Fruit fly (Drosophila melanogaster) S2 (cell line): ENCODE data around the gene CG7182.

ENCODE experiments used
- CG8478 ChIP-seq: fragments of >200 bp; optimal IDR thresholded peaks from 2 replicates; lab custom pipeline; 2018
- CTCF ChIP-seq, 2 experiments: fragments of >200 bp; optimal IDR thresholded peaks; 2 replicates each; lab custom pipeline; 2018

Gene CG7182

DNA sequence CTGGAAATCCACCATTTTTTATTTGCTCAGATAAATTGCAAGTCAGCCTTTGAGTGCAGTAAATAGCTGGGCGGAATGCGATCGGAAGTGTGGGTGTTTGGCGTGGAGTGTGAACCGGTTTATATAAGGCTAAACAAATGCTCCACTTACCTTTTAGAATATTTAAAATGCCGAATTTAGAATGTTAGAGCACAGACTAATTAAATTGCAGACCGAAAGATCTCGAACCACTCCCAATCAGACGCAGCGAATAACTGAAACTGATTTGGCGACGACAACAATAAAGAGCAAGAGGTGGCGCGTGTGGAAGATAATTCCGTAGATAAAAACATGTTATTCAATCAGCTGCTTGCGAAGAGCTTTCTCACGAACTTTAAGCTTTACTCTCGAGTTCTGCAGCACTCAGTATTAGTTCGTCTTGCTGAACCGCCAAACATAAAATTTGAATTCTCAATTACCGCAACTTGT, 14.5 kb upstream of the CG7182 start, which contains the start of gene Idh:
TSS of gene Idh (minus strand) at position 264 of the 468 bp plus-strand sequence.
- no peak for TF ChIP-seq CTCF (optimal IDR thresholded peaks at IDR 0.05; lab: Kevin White, UChicago)
- TF ChIP-seq CG8478 (lab: Kevin White, UChicago), result no peak

DNA sequence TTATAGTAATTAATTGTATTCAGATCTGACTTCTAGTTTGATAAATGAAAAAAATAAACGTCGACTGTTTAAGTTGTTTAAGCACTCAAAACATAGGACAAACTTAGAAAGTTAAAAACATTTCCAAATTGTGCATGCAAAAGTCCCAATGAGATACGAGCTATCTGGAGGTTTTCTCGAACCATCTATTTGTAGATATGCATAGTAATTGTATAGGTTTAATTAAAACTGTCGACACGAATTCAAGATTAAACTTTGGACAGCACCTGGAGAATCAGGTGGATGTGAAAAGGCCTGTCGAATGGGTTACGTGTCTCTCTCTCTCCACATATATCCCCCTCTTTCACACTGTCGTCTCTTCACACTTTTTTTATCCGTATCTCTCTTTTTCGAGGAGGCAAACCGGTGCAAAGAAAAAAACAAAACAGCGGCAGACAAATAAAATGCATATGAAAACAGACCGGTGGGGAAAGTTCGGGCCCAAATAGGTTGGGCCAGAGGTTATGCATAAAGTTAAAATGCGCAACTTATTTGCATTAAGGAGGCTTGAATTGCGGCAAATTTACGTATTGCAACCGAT, 14.0 kb upstream of the CG7182 start:
- no peak for TF ChIP-seq CTCF (optimal IDR thresholded peaks at IDR 0.05; lab: Kevin White, UChicago)
- no peak for TF ChIP-seq CG8478 (lab: Kevin White, UChicago)

DNA sequence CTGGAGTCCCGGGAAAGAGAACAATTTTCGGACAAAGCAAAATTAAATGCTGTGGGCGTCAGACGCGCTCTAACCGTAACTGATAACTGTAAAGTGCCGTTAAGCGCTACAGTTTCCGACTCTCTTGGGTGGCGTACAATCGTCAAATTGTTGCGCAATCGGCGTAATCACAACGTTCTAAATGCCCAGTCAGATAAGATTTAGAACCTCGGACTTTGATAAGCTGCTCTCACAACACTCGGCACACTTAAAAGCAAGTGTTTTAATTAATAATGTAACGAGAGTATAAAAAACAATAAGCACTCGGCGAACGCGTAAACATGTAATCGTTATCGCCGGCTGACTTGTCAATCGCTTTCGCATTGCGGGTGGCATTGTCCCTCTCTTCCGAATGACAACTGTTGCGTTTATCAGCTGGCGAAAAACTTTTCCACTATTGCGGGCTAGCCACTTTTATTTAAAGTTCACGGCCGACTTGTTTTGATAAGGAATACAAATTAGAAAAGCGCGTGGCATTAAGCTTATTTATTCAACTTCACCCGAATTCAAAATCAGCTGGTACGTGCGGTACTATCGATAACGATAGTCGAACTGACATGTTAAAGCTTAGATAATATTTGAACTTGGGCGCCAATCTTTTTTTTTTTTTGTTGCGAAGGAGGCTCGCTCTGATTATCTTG, 12.7 kb upstream of the CG7182 start:
- no peak for TF ChIP-seq CTCF (optimal IDR thresholded peaks at IDR 0.05; lab: Kevin White, UChicago)
- TF ChIP-seq CG8478 (lab: Kevin White, UChicago), result no peak

DNA sequence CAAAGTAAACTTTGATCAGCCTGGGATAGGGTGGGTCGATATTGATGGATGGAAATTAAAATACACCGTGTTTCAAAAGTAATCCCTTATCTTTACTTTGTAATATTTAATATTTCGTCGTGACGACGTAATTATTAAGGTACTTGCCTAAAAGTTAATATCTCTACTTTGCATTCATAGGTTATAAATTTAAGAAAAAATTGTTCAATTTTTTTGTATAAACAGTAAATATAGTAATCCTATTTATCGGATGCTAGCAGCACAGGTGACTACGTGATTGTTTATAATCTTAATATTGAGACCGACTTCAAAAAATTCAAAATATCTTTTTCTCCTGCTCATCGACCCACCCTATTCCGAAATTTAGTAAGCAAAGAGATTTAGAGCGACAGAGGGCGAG, 12.0 kb upstream of the CG7182 start:
- no peak for TF ChIP-seq CG8478 (lab: Kevin White, UChicago)
- no peak for TF ChIP-seq CTCF (optimal IDR thresholded peaks at IDR 0.05; lab: Kevin White, UChicago)

DNA sequence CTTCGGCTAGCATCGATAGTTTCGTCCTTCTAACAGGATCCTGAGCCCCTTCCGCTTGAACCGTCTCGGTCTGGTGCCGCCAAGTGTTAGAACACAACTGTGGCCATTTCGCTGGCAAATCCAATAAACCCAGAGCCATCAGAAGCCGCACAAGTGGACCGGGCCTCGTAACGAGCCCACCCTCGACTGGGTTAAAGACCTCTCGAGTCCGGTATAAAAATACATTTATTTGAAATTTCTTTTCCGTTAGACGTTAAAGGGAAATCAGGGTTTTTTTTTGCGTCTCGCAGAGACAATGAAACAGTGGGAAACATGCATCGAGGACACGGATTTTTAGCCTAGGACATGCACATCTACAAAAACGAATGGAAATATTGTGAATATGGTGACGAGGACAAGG, 10.0 kb upstream of the CG7182 start, which contains the start of gene Culd:
TSS of gene Culd (minus strand) at position 101 of the 400 bp plus-strand sequence.
- TF ChIP-seq CG8478 (lab: Kevin White, UChicago) (no peak), CTCF (optimal IDR thresholded peaks at IDR 0.05; lab: Kevin White, UChicago) (no peak)

DNA sequence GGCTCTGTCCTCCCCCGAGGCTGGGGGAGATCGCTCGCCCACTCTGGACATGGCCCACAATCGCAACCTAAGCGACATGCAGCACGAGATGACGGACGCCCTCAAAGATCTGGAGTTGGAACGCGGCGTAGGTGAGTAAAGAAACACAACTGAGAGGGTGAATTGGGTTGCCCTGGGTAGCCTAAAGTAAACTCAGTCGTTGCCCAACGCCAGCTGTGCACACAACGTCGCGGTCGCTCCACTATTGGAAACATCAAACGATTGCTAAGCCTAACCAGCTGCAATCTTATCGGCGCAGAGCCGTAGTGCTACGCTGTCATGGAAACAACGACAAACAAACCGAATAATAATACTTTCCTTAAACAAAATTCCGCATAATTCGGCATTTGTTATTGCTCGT, 1.2 kb upstream of the CG7182 start:
- TF ChIP-seq CTCF (optimal IDR thresholded peaks at IDR 0.05; lab: Kevin White, UChicago) (no peak), CG8478 (lab: Kevin White, UChicago) (no peak)

DNA sequence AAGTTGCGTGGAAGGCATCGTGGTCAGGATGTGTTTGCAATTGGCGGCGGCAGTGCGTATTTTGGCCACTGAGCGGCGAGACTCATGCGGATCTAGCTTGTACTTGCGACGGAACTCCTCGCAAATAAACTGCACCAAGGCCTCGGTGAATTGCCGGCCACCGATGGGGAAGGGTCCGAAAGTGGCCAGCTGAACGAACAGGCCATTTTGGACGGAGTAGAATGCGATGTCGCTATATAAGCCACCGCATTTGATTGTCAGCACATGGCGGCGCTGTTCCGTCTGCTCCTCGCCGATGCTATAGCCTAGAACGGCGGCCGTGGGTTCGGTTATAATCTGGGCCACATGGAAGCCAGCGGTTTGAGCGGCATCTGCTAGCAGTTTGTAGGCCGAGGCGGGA, 1.0 kb downstream of the CG7182 start:
- TF ChIP-seq CTCF (optimal IDR thresholded peaks at IDR 0.05; lab: Kevin White, UChicago) (no peak), CG8478 (lab: Kevin White, UChicago) (no peak)

DNA sequence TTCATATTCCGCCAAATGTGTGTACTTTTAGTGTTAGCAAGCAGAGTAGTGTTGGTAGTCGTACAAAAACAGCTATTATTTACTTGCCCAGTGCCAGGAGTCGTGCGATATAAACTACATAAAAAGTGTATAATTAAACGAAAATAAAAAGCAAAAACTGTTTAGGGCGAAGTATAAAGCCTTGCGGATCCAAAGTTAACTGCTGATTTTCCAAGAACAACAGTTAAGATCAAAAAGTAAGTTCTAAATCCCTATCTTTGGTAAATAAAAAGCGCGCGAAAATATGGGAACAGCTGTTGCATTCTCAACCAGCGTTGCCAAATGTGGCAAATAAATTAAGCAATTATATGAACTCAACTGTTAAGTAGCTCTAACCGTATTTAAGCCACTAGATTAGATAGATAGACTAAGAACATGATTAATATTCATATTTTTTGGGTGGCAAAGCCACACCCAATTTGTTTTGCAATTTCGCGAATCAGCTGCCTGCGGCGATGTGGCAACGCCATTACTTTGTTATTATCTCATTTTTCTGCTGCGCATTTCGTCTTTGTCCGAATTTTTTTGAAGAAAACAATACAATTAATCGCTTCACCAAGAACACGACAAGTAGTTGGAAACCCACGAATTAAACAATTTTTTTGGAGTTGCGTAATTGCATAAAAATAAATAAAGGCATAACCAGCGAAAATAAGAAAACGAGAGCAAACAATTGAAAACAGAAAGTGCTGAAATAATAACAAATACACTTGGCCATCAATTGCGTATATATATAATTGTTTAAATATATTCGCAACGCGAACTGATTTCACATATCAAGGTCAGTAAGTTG, 5.7 kb downstream of the CG7182 start, which contains the start of the genes Prim1 and CG7083:
TSS of gene Prim1 (plus strand) at position 51 of the 832 bp plus-strand sequence.
TSS of gene CG7083 (plus strand) at position 522 of the 832 bp plus-strand sequence.
- TF ChIP-seq CTCF (optimal IDR thresholded peaks at IDR 0.05; lab: Kevin White, UChicago) (no peak), CG8478 (lab: Kevin White, UChicago) (no peak)

DNA sequence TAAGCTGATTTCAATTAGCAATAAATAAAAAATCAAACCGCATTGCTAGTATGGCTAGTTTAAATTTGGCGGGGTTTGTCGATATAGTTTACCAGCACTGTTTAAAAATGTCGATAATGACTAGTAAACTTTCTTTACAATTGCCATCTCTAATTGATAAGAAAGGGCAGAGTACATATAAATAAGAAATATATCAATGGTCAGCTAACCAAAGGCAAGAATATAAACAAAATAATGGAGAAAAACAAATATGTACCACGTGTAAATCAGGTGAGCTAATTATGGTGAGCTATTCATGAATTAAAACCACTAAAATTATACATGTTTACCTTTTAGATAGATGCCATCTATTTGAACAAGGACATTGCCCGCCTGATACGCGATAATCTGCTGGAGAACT, 7.3 kb downstream of the CG7182 start, which contains the start of gene Pex2:
TSS of gene Pex2 (plus strand) at position 131 of the 400 bp plus-strand sequence.
- no peak for TF ChIP-seq CG8478 (lab: Kevin White, UChicago)
- TF ChIP-seq CTCF (optimal IDR thresholded peaks at IDR 0.05; lab: Kevin White, UChicago), result no peak

DNA sequence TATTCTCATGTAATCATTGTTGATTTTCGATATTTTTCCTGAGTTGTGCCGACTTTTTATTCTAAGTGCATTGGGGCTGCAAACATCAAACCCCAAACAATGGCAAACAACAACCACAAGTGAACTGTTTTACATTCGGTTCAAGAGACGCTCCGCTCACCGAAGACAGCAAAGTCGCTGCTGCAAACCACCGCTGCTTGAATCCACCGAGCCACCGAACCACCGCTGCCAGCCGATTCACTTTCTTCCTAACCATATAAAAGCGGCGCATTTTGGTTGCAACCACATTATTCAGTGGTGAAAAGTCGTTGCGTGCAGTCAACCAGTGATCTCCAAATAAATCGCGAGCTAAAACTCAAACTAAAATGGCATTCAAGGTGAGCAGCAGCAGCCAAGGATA, 9.8 kb downstream of the CG7182 start, which contains the start of gene Cpr66Cb:
TSS of gene Cpr66Cb (plus strand) at position 301 of the 400 bp plus-strand sequence.
- TF ChIP-seq CTCF (optimal IDR thresholded peaks at IDR 0.05; lab: Kevin White, UChicago) (no peak), CG8478 (lab: Kevin White, UChicago) (no peak)

DNA sequence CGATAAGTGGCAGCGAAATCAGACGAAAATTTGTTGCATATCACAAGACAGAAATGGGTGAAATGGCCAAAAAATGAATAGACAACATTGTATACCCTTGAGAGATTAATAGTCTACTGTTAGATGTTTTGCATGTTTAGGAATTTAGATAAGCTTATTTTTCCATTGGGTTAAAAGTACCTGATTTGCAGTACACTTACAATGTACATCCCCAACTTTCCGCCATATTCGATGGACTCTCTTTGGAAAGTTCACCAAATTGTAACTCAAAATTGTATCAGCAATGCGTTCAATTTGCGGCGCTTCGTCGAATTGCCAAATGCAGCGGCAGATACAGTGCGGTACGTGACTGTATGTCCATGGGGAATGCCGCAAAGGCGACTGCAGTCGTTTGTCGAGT, 11.8 kb downstream of the CG7182 start:
- TF ChIP-seq CG8478 (lab: Kevin White, UChicago), result no peak
- no peak for TF ChIP-seq CTCF (optimal IDR thresholded peaks at IDR 0.05; lab: Kevin White, UChicago)

DNA sequence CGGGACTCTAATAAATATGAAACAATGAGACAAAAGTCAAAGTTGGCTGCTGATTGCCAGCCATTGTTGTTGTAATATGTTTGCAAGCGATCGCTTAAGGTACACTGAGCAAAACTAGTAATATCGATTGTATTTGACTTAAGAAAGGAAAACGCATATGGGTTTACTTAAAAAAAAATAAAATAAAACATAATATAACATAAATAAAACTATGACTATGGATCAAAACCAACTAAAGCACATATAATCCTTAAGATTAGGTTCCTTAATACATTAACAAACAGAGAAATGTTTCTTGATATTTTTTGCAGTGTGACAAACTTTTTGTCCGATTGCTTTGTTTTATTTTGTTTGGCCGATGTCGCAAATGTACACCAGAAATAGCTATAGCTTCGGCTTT, 12.6 kb downstream of the CG7182 start:
- TF ChIP-seq CG8478 (lab: Kevin White, UChicago), result no peak
- TF ChIP-seq CTCF (optimal IDR thresholded peaks at IDR 0.05; lab: Kevin White, UChicago), result no peak

DNA sequence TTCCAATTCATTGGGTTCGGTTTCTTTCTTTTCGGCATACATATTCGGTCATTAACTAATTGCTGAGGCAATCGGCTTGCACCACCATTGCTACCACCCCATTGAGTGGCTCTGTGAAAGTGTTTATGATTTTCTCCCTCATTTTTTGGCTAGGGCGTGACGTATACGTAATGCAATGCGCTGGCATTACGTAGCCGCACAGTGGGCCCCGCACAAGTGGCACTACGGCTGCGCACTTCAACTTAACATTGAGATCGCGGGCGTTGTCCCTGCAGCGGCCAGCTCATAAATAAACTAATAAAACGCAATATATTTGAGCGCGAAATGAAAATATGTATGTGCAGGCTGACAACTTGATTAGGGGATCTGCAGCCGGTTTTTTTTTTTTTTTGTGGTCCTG, 14.8 kb downstream of the CG7182 start:
- TF ChIP-seq CG8478 (lab: Kevin White, UChicago) (no peak), CTCF (optimal IDR thresholded peaks at IDR 0.05; lab: Kevin White, UChicago) (no peak)

DNA sequence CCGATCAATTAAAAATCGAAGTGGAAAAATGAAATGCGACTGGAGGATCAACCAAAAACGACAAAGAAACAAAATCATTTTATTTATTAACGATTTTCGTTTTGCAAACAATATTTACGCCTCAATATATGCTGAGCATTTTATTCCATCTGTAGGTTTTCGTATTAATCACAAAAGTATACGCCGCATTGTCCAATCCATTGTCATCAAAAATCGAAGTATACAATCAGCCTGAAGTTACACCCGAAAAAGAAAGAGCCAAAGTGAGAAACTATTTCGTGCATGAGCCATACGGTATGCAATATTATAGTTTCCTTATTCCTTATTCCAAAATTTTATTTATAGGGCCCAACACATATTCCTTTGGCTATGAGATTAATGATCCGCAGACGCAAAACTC, 17.2 kb downstream of the CG7182 start:
- no peak for TF ChIP-seq CTCF (optimal IDR thresholded peaks at IDR 0.05; lab: Kevin White, UChicago)
